Worm (Caenorhabditis elegans) whole organism, L4 larva: ENCODE measurements around the gene bcl-11.
A peak's percentile ranks its signal among the peaks of the same experiment; 100 is the strongest.

ENCODE experiments used
- F49E8.2 ChIP-seq: sonication (generic microtip); optimal IDR thresholded peaks from 2 replicates; lab custom pipeline; 2016; ENCODE audit warnings: missing compliant biosample characterization, mild to moderate bottlenecking, missing genetic modification characterization, borderline replicate concordance
- R02D3.7 ChIP-seq: fragments of 150-350 bp; sonication (generic microtip); optimal IDR thresholded peaks from 3 replicates; lab custom pipeline; 2014; ENCODE audit warnings: missing biosample characterization, missing genetic modification characterization
- Y5F2A.4 ChIP-seq: fragments of 200-800 bp; sonication (Bioruptor generic); optimal IDR thresholded peaks from 2 replicates; lab custom pipeline; 2018; ENCODE audit warnings: mild to moderate bottlenecking, missing genetic modification characterization, missing compliant biosample characterization
- aha-1 ChIP-seq: fragments of 150-350 bp; peaks from one replicate; lab custom pipeline; 2014; ENCODE audit warnings: missing biosample characterization, missing genetic modification characterization
- aly-2 ChIP-seq: sonication (generic microtip); optimal IDR thresholded peaks from 2 replicates; lab custom pipeline; 2018; ENCODE audit warnings: missing biosample characterization, missing genetic modification characterization
- ceh-20 ChIP-seq: fragments of 200-800 bp; sonication (Bioruptor generic); IDR thresholded peaks from 2 replicates; pipeline ENCODE4 v1.3.6; 2022; ENCODE audit warnings: missing genetic modification reagents, missing genetic modification characterization, missing compliant biosample characterization
- ceh-62 ChIP-seq: sonication (generic microtip); optimal IDR thresholded peaks from 2 replicates; lab custom pipeline; 2017; ENCODE audit warnings: missing biosample characterization, missing genetic modification characterization
- dmd-8 ChIP-seq: fragments of 200-800 bp; sonication (Bioruptor generic); IDR thresholded peaks from 2 replicates; pipeline ENCODE4 v1.3.6; 2022; ENCODE audit warnings: missing genetic modification characterization, missing compliant biosample characterization
- dmd-9 ChIP-seq: fragments of 200-800 bp; sonication (Bioruptor generic); IDR thresholded peaks from 2 replicates; pipeline ENCODE4 v1.3.6; 2022; ENCODE audit warnings: missing genetic modification reagents, missing genetic modification characterization, missing compliant biosample characterization
- dpl-1 ChIP-seq: fragments of 150-350 bp; optimal IDR thresholded peaks from 2 replicates; lab custom pipeline; 2014; ENCODE audit warnings: missing biosample characterization, missing genetic modification reagents, missing genetic modification characterization
- egl-43 ChIP-seq: fragments of 200-800 bp; sonication (Bioruptor generic); IDR thresholded peaks from 2 replicates; pipeline ENCODE4 v1.3.6; 2022; ENCODE audit warnings: missing genetic modification reagents, missing genetic modification characterization, missing compliant biosample characterization
- jun-1 ChIP-seq: fragments of 150-350 bp; optimal IDR thresholded peaks from 2 replicates; lab custom pipeline; 2014; ENCODE audit warnings: missing biosample characterization, missing genetic modification reagents, missing genetic modification characterization
- lim-7 ChIP-seq: fragments of 200-800 bp; sonication (Bioruptor generic); IDR thresholded peaks from 2 replicates; pipeline ENCODE4 v1.3.6; 2022; ENCODE audit warnings: missing genetic modification characterization, missing compliant biosample characterization
- lin-1 ChIP-seq: fragments of 200-800 bp; sonication (Bioruptor generic); IDR thresholded peaks from 2 replicates; pipeline ENCODE4 v1.3.6; 2022; ENCODE audit warnings: missing genetic modification reagents, missing genetic modification characterization, missing compliant biosample characterization
- lin-13 ChIP-seq: fragments of 150-350 bp; optimal IDR thresholded peaks from 2 replicates; lab custom pipeline; 2014; ENCODE audit warnings: missing biosample characterization, missing genetic modification reagents, missing genetic modification characterization
- lin-15B ChIP-seq: fragments of 150-350 bp; sonication (generic microtip); optimal IDR thresholded peaks from 3 replicates; lab custom pipeline; 2014; ENCODE audit warnings: missing biosample characterization, missing genetic modification characterization
- lin-38 ChIP-seq: fragments of 200-800 bp; sonication (Bioruptor generic); IDR thresholded peaks from 2 replicates; pipeline ENCODE4 v1.3.6; 2022; ENCODE audit warnings: missing genetic modification reagents, missing genetic modification characterization, missing compliant biosample characterization
- lir-3 ChIP-seq: sonication (generic microtip); optimal IDR thresholded peaks from 2 replicates; lab custom pipeline; 2016; ENCODE audit warnings: mild to moderate bottlenecking, missing genetic modification characterization, missing compliant biosample characterization
- madf-9 ChIP-seq: fragments of 200-800 bp; sonication (Bioruptor generic); conservative IDR thresholded peaks from 2 replicates; pipeline ENCODE4 v1.3.6; 2022; ENCODE audit warnings: missing genetic modification reagents, missing genetic modification characterization, missing compliant biosample characterization
- mdt-29 ChIP-seq: fragments of 200-800 bp; sonication (Bioruptor generic); IDR thresholded peaks from 2 replicates; pipeline ENCODE4 v1.3.6; 2022; ENCODE audit warnings: missing genetic modification reagents, missing genetic modification characterization, missing compliant biosample characterization
- mxl-2 ChIP-seq: fragments of 200-800 bp; sonication (Bioruptor generic); conservative IDR thresholded peaks from 2 replicates; pipeline ENCODE4 v1.3.6; 2022; ENCODE audit warnings: missing genetic modification reagents, missing genetic modification characterization, missing compliant biosample characterization
- nhr-10 ChIP-seq: fragments of 150-350 bp; optimal IDR thresholded peaks from 2 replicates; lab custom pipeline; 2014; ENCODE audit warnings: missing biosample characterization, missing genetic modification characterization
- nhr-111 ChIP-seq: fragments of 200-800 bp; sonication (Bioruptor generic); optimal IDR thresholded peaks from 2 replicates; lab custom pipeline; 2018; ENCODE audit warnings: mild to moderate bottlenecking, missing genetic modification characterization, missing compliant biosample characterization
- nhr-25 ChIP-seq: sonication (generic microtip); optimal IDR thresholded peaks from 2 replicates; lab custom pipeline; 2017; ENCODE audit warnings: missing genetic modification characterization, mild to moderate bottlenecking, missing compliant biosample characterization, antibody characterized with exemption, moderate library complexity, borderline replicate concordance; ENCODE audit not compliant: insufficient read depth
- nhr-28 ChIP-seq: fragments of 150-350 bp; optimal IDR thresholded peaks from 2 replicates; lab custom pipeline; 2014; ENCODE audit warnings: missing biosample characterization, missing genetic modification characterization
- nhr-41 ChIP-seq: fragments of 200-800 bp; sonication (Bioruptor generic); IDR thresholded peaks from 2 replicates; pipeline ENCODE4 v1.3.6; 2022; ENCODE audit warnings: missing genetic modification reagents, missing genetic modification characterization, missing compliant biosample characterization
- nhr-48 ChIP-seq: sonication (generic microtip); optimal IDR thresholded peaks from 2 replicates; lab custom pipeline; 2016; ENCODE audit warnings: mild to moderate bottlenecking, missing genetic modification characterization, missing compliant biosample characterization
- pqm-1 ChIP-seq: sonication (generic microtip); optimal IDR thresholded peaks from 2 replicates; lab custom pipeline; 2017; ENCODE audit warnings: missing biosample characterization, missing genetic modification characterization
- sdz-12 ChIP-seq: fragments of 200-800 bp; sonication (Bioruptor generic); optimal IDR thresholded peaks from 2 replicates; lab custom pipeline; 2018; ENCODE audit warnings: mild to moderate bottlenecking, missing genetic modification characterization, missing compliant biosample characterization
- set-16 ChIP-seq: fragments of 200-800 bp; sonication (Bioruptor generic); IDR thresholded peaks from 2 replicates; pipeline ENCODE4 v1.3.6; 2022; ENCODE audit warnings: missing genetic modification reagents, missing genetic modification characterization, missing compliant biosample characterization
- skn-1 ChIP-seq: fragments of 150-350 bp; optimal IDR thresholded peaks from 2 replicates; lab custom pipeline; 2014; ENCODE audit warnings: missing biosample characterization, missing genetic modification characterization
- spr-1 ChIP-seq: sonication (generic microtip); optimal IDR thresholded peaks from 2 replicates; lab custom pipeline; 2016; ENCODE audit warnings: mild to moderate bottlenecking, missing genetic modification characterization, missing compliant biosample characterization
- unc-39 ChIP-seq: sonication (generic microtip); optimal IDR thresholded peaks from 2 replicates; lab custom pipeline; 2017; ENCODE audit warnings: missing biosample characterization, missing genetic modification characterization
- zag-1 ChIP-seq: fragments of 150-350 bp; optimal IDR thresholded peaks from 2 replicates; lab custom pipeline; 2014; ENCODE audit warnings: missing biosample characterization, missing genetic modification characterization
- zfp-2 ChIP-seq: sonication (generic microtip); optimal IDR thresholded peaks from 2 replicates; lab custom pipeline; 2016; ENCODE audit warnings: mild to moderate bottlenecking, missing genetic modification characterization, missing compliant biosample characterization
- zip-11 ChIP-seq: fragments of 200-800 bp; sonication (Bioruptor generic); IDR thresholded peaks from 2 replicates; pipeline ENCODE4 v1.3.6; 2022; ENCODE audit warnings: missing genetic modification characterization, missing compliant biosample characterization

bcl-11 gene

DNA sequence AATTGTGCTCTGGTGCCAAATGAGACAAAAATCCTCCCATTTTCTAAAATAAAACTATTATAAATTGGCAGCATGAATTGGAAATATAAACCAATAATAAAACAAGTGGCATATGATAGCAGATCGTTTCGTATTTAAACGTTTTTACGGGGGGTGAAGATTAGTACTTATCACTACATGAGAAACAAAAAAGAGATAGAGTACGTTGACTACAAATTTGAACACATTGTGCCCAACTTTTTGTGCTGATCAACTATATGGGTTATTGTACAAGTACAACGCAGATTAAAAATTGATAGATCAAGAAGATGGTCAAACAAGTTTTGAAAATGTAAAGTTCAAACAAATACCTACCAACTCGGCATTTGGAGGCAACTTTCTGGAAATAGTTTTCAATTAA, 12.7 kb downstream of the bcl-11 start:
- TF ChIP-seq zfp-2 (tag; lab: Kevin White, UChicago), result no peak
- TF ChIP-seq nhr-28 (tag; lab: Kevin White, UChicago), result peak; percentile 93
- TF ChIP-seq nhr-25, result no peak
- no peak for TF ChIP-seq lir-3 (tag; lab: Kevin White, UChicago)

- TF ChIP-seq lin-15B (no peak), dpl-1 (no peak), lir-3 (tag; lab: Kevin White, UChicago) (no peak), set-16 (no peak), unc-39 (tag; lab: Kevin White, UChicago) (no peak), ceh-62 (no peak), F49E8.2 (tag; lab: Kevin White, UChicago) (no peak), mdt-29 (GFP tag; lab: Robert Waterston, UW) (no peak), lim-7 (GFP tag; lab: Robert Waterston, UW) (no peak), dmd-8 (GFP tag; lab: Robert Waterston, UW) (no peak)
- TF ChIP-seq, all 104 proteins: peak for 0
Observed at ce11 chrV:6374844-6375243, 19.0 kb downstream of the bcl-11 start, which contains the start of gene F13H6.5. Gene F13H6.5 (minus strand): TSS chrV:6374944.

ce11 chrV:6385677-6386276, 30.0 kb downstream of the bcl-11 start:
- TF ChIP-seq jun-1 (tag; lab: Kevin White, UChicago) (no peak), pqm-1 (tag; lab: Kevin White, UChicago) (no peak), aha-1 (tag; lab: Kevin White, UChicago) (peak; percentile 98)
- TF ChIP-seq, all 104 proteins: peak for 1

DNA sequence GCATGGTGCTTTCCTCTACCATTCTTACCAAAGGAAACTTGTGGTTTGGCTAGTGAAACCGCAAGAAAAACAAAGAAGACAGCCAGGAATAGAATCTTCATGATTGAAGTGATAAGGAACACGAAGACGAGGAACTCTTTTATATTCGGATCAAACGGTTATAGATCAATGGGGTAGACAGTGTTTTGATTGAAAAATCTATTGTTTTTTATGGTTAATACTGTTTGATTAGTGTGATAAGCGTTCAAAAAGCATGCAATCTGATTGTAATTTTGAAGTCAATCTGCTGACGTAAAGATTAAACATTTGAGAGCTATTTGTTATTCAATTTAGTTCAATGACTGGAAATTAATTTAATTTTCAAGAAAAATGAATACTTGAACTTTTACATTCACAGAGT, 33.8 kb downstream of the bcl-11 start, which contains the start of gene F57F4.2:
F57F4.2 (minus strand) TSS at position 101 of the 400 bp plus-strand sequence.
- TF ChIP-seq lim-7 (GFP tag; lab: Robert Waterston, UW), result no peak
- no peak for TF ChIP-seq sdz-12 (GFP tag; lab: Kevin White, UChicago)
- TF ChIP-seq zip-11 (GFP tag; lab: Robert Waterston, UW), result no peak
- no peak for TF ChIP-seq lir-3 (tag; lab: Kevin White, UChicago)
- no peak for TF ChIP-seq lin-15B
- no peak for TF ChIP-seq lin-1 (GFP tag; lab: Robert Waterston, UW)
- TF ChIP-seq lin-13 (GFP tag; lab: Kevin White, UChicago), result no peak
- TF ChIP-seq spr-1 (tag; lab: Kevin White, UChicago), result no peak
- TF ChIP-seq nhr-41 (GFP tag; lab: Robert Waterston, UW), result no peak
- TF ChIP-seq lin-38 (GFP tag; lab: Robert Waterston, UW), result no peak
- no peak for TF ChIP-seq aly-2 (tag; lab: Kevin White, UChicago)

DNA sequence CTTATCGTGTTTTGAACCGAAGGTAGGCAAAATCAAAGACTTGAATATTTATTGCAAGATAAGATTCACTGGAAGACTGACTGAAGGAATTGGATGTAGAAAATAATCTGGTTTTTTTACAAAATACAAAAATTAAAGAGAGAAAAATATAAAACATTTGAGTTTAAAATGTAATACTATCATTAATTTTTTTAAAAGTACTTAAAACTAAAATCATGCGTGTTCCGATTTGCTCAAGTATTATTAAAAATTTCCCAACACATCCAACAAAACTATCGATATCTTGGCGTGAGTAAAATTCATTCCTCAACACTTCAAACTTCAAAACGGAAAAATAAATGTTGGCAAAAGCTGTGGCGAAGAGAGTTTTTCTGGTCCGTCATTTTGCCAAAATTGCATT, 34.3 kb downstream of the bcl-11 start, which contains the start of gene F57F4.1:
F57F4.1 (plus strand) TSS at position 301 of the 400 bp plus-strand sequence.
- no peak for TF ChIP-seq mxl-2 (GFP tag; lab: Robert Waterston, UW)
- no peak for TF ChIP-seq lim-7 (GFP tag; lab: Robert Waterston, UW)
- TF ChIP-seq skn-1 (tag; lab: Kevin White, UChicago), result no peak
- no peak for TF ChIP-seq egl-43 (GFP tag; lab: Robert Waterston, UW)
- TF ChIP-seq nhr-111 (GFP tag; lab: Kevin White, UChicago), result no peak
- TF ChIP-seq madf-9 (GFP tag; lab: Robert Waterston, UW), result no peak
- TF ChIP-seq ceh-20 (GFP tag; lab: Robert Waterston, UW), result no peak
- TF ChIP-seq nhr-48 (tag; lab: Kevin White, UChicago), result no peak
- TF ChIP-seq dmd-9, result no peak
- TF ChIP-seq zag-1, result no peak
- TF ChIP-seq nhr-10 (tag; lab: Kevin White, UChicago), result no peak
- no peak for TF ChIP-seq Y5F2A.4 (GFP tag; lab: Kevin White, UChicago)
- no peak for TF ChIP-seq mdt-29 (GFP tag; lab: Robert Waterston, UW)
- TF ChIP-seq R02D3.7 (tag; lab: Kevin White, UChicago), result no peak
